Fruit fly (Drosophila melanogaster): ENCODE data around the gene CG8010.

CG8010 gene

DNA sequence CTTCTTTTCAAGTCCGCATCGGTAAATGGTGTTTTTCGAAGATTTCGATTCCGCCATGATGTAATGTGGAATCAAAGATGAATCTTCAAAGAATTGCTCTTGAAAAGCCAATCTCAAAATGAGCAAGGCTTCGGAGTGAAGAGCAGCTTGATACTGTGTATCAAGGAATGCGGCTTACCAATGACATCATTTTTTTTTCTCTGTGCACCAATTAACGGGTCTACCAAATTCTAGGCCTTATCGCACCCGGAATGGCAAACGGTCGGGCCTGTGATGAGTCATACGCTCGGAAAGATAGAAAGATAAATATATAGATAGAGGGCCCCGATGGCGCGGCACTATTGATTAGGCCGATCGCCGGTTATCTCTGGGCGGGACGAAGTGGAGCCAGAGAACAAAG lies 47.9 kb upstream of the CG8010 start (continued):
- TF ChIP-seq NK7.1 (GFP tag; optimal IDR thresholded peaks at IDR 0.05): no peak
- peak; percentile 70 for TF ChIP-seq sens (GFP tag)
- no peak for TF ChIP-seq tap (tag; optimal IDR thresholded peaks at IDR 0.05)
- no peak for TF ChIP-seq CG10147 (GFP tag; optimal IDR thresholded peaks at IDR 0.05)
- no peak for TF ChIP-seq CG31365 (tag; optimal IDR thresholded peaks at IDR 0.05)
- TF ChIP-seq Dip3 (GFP tag; optimal IDR thresholded peaks at IDR 0.05): peak; percentile 15
- no peak for TF ChIP-seq Ada2b (GFP tag; IDR thresholded peaks at IDR 0.05)
- TF ChIP-seq CG4328 (GFP tag; optimal IDR thresholded peaks at IDR 0.05): no peak
- no peak for TF ChIP-seq tgo (GFP tag; IDR thresholded peaks at IDR 0.05)
- no peak for TF ChIP-seq CG1024 (GFP tag; IDR thresholded peaks at IDR 0.05)
- no peak for TF ChIP-seq Bgb (GFP tag; IDR thresholded peaks at IDR 0.05; ENCODE audit: partially characterized antibody)
- 0 out of 2 replicates have a peak, but pooled peaks have one; percentile 8 for TF ChIP-seq wdn (GFP tag; IDR thresholded peaks at IDR 0.05)
- TF ChIP-seq CG4404 (GFP tag; IDR thresholded peaks at IDR 0.05): no peak
- no peak for TF ChIP-seq ewg (GFP tag; optimal IDR thresholded peaks at IDR 0.05)
- no peak for TF ChIP-seq CG16815 (GFP tag; optimal IDR thresholded peaks at IDR 0.05)
- TF ChIP-seq CG1233 (GFP tag; optimal IDR thresholded peaks at IDR 0.05): no peak
- no peak for TF ChIP-seq CG6272 (GFP tag; IDR thresholded peaks at IDR 0.05)
- no peak for TF ChIP-seq Doc3 (GFP tag; IDR thresholded peaks at IDR 0.05; ENCODE audit: partially characterized antibody)
- TF ChIP-seq CG6765 (GFP tag; optimal IDR thresholded peaks at IDR 0.05): no peak
- no peak for TF ChIP-seq TFAM (GFP tag; optimal IDR thresholded peaks at IDR 0.05)
- no peak for TF ChIP-seq MESR4 (GFP tag; optimal IDR thresholded peaks at IDR 0.05)
- TF ChIP-seq sd (tag; optimal IDR thresholded peaks at IDR 0.05): peak; percentile 34
- TF ChIP-seq cg (GFP tag; optimal IDR thresholded peaks at IDR 0.05): no peak
- TF ChIP-seq stc (GFP tag; IDR thresholded peaks at IDR 0.05): no peak
- TF ChIP-seq aop (GFP tag; IDR thresholded peaks at IDR 0.05): no peak
- TF ChIP-seq ap (GFP tag; IDR thresholded peaks at IDR 0.05): no peak
- TF ChIP-seq shn (GFP tag; optimal IDR thresholded peaks at IDR 0.05): peak; percentile 12
- no peak for TF ChIP-seq her (GFP tag; optimal IDR thresholded peaks at IDR 0.05)
- no peak for TF ChIP-seq repo (GFP tag; optimal IDR thresholded peaks at IDR 0.05)
- TF ChIP-seq CG6683 (GFP tag; optimal IDR thresholded peaks at IDR 0.05): no peak
- no peak for TF ChIP-seq pfk (GFP tag; optimal IDR thresholded peaks at IDR 0.05)
- no peak for TF ChIP-seq Max (GFP tag; optimal IDR thresholded peaks at IDR 0.05)
- no peak for TF ChIP-seq schlank (tag; optimal IDR thresholded peaks at IDR 0.05)
- TF ChIP-seq Kr (GFP tag; optimal IDR thresholded peaks at IDR 0.05): no peak
- TF ChIP-seq lmd (GFP tag; IDR thresholded peaks at IDR 0.05): no peak; the same call in 1 of the 2 replicates
- TF ChIP-seq chn (GFP tag; optimal IDR thresholded peaks at IDR 0.05): no peak
- TF ChIP-seq Jarid2 (GFP tag; optimal IDR thresholded peaks at IDR 0.05): no peak
- TF ChIP-seq CG7271 (tag; optimal IDR thresholded peaks at IDR 0.05): no peak
- no peak for TF ChIP-seq CG13123 (GFP tag; optimal IDR thresholded peaks at IDR 0.05)
- TF ChIP-seq gsb (GFP tag; IDR thresholded peaks at IDR 0.05): no peak
- TF ChIP-seq org-1 (GFP tag; optimal IDR thresholded peaks at IDR 0.05): no peak
- TF ChIP-seq CG1792 (GFP tag; optimal IDR thresholded peaks at IDR 0.05): no peak
- TF ChIP-seq CG2120 (GFP tag; optimal IDR thresholded peaks at IDR 0.05): peak; percentile 17
- TF ChIP-seq Hr51 (GFP tag; optimal IDR thresholded peaks at IDR 0.05): no peak
- no peak for TF ChIP-seq NC2α (GFP tag; optimal IDR thresholded peaks at IDR 0.05)
- no peak for TF ChIP-seq H15 (GFP tag; IDR thresholded peaks at IDR 0.05)
- TF ChIP-seq ftz-f1 (GFP tag; optimal IDR thresholded peaks at IDR 0.05): no peak
- TF ChIP-seq CG12769 (tag; optimal IDR thresholded peaks at IDR 0.05): peak; percentile 22
- no peak for TF ChIP-seq CG8290 (GFP tag; optimal IDR thresholded peaks at IDR 0.05)
- TF ChIP-seq CG8290 (tag; optimal IDR thresholded peaks at IDR 0.05): peak in 1 of 2 experiments; percentile 21
- TF ChIP-seq CG9609 (GFP tag; optimal IDR thresholded peaks at IDR 0.05): no peak
- TF ChIP-seq gce (GFP tag; IDR thresholded peaks at IDR 0.05): no peak
- no peak for TF ChIP-seq Asciz (GFP tag; optimal IDR thresholded peaks at IDR 0.05)
